Worm (Caenorhabditis elegans) whole organism, L2 larva: ENCODE results near the gene mml-1.
A peak's percentile ranks its signal among the peaks of the same experiment; 100 is the strongest.

ENCODE experiments used
- C34F6.9 ChIP-seq: fragments of 150-350 bp; optimal IDR thresholded peaks from 2 replicates; lab custom pipeline; 2014; ENCODE audit warnings: missing biosample characterization, missing genetic modification characterization
- F13H6.1 ChIP-seq: sonication (generic microtip); optimal IDR thresholded peaks from 2 replicates; lab custom pipeline; 2016; ENCODE audit warnings: missing genetic modification characterization, missing compliant biosample characterization
- Y55F3AM.14 ChIP-seq: fragments of 200-800 bp; sonication (Bioruptor generic); optimal IDR thresholded peaks from 2 replicates; lab custom pipeline; 2018; ENCODE audit warnings: mild to moderate bottlenecking, missing genetic modification characterization, missing compliant biosample characterization
- aly-2 ChIP-seq: fragments of 150-350 bp; optimal IDR thresholded peaks from 2 replicates; lab custom pipeline; 2014; ENCODE audit warnings: missing biosample characterization, missing genetic modification characterization
- ama-1 ChIP-seq: fragments of 150-350 bp; optimal IDR thresholded peaks from 2 replicates; lab custom pipeline; 2018; ENCODE audit warnings: inconsistent platforms
- crh-2 ChIP-seq: sonication (generic microtip); optimal IDR thresholded peaks from 2 replicates; lab custom pipeline; 2017; ENCODE audit warnings: missing biosample characterization, missing genetic modification characterization
- dmd-4 ChIP-seq: sonication (generic microtip); optimal IDR thresholded peaks from 2 replicates; lab custom pipeline; 2017; ENCODE audit warnings: missing biosample characterization, missing genetic modification characterization
- egl-27 ChIP-seq: sonication (generic microtip); optimal IDR thresholded peaks from 3 replicates; lab custom pipeline; 2017; ENCODE audit warnings: missing biosample characterization, missing genetic modification reagents, missing genetic modification characterization
- elt-1 ChIP-seq: fragments of 150-350 bp; optimal IDR thresholded peaks from 2 replicates; lab custom pipeline; 2014; ENCODE audit warnings: missing biosample characterization, missing genetic modification characterization
- elt-3 ChIP-seq: sonication (generic microtip); optimal IDR thresholded peaks from 2 replicates; lab custom pipeline; 2017; ENCODE audit warnings: missing biosample characterization, missing genetic modification characterization
- fos-1 ChIP-seq: fragments of 150-350 bp; optimal IDR thresholded peaks from 2 replicates; lab custom pipeline; 2014; ENCODE audit warnings: missing biosample characterization, missing genetic modification characterization
- gmeb-1 ChIP-seq: fragments of 150-350 bp; optimal IDR thresholded peaks from 2 replicates; lab custom pipeline; 2014; ENCODE audit warnings: missing biosample characterization, missing genetic modification characterization
- lin-11 ChIP-seq: fragments of 150-350 bp; sonication (generic microtip); optimal IDR thresholded peaks from 2 replicates; lab custom pipeline; 2014; ENCODE audit warnings: missing biosample characterization, missing genetic modification characterization, inconsistent platforms, mixed read lengths
- lin-13 ChIP-seq: fragments of 150-350 bp; optimal IDR thresholded peaks from 2 replicates; lab custom pipeline; 2014; ENCODE audit warnings: missing biosample characterization, missing genetic modification reagents, missing genetic modification characterization
- lin-39 ChIP-seq: fragments of 150-350 bp; optimal IDR thresholded peaks from 2 replicates; lab custom pipeline; 2014; ENCODE audit warnings: missing biosample characterization, missing genetic modification reagents, missing genetic modification characterization
- lsy-2 ChIP-seq, 2 experiments: fragments of 150-350 bp in 1 of 2; sonication (generic microtip) in 1 of 2; optimal IDR thresholded peaks; 2 replicates each; lab custom pipeline; 2014 to 2017; ENCODE audit warnings: missing biosample characterization in 2 of 2, missing genetic modification characterization in 2 of 2
- mab-5 ChIP-seq: fragments of 150-350 bp; optimal IDR thresholded peaks from 2 replicates; lab custom pipeline; 2014; ENCODE audit warnings: missing biosample characterization, missing genetic modification characterization
- mdl-1 ChIP-seq, 2 experiments: fragments of 150-350 bp in 1 of 2; sonication (generic microtip) in 1 of 2; optimal IDR thresholded peaks; 2 replicates each; lab custom pipeline; 2017; ENCODE audit warnings: missing biosample characterization in 2 of 2, missing genetic modification characterization in 2 of 2
- nhr-10 ChIP-seq: sonication (generic microtip); optimal IDR thresholded peaks from 2 replicates; lab custom pipeline; 2017; ENCODE audit warnings: missing biosample characterization, missing genetic modification characterization
- nhr-12 ChIP-seq: fragments of 150-350 bp; optimal IDR thresholded peaks from 2 replicates; lab custom pipeline; 2014; ENCODE audit warnings: missing biosample characterization, missing genetic modification characterization
- nhr-129 ChIP-seq: fragments of 150-350 bp; optimal IDR thresholded peaks from 2 replicates; lab custom pipeline; 2014; ENCODE audit warnings: missing biosample characterization, missing genetic modification characterization
- nhr-21 ChIP-seq: fragments of 150-350 bp; optimal IDR thresholded peaks from 2 replicates; lab custom pipeline; 2014; ENCODE audit warnings: missing biosample characterization, missing genetic modification characterization
- nhr-23 ChIP-seq: fragments of 150-350 bp; optimal IDR thresholded peaks from 2 replicates; lab custom pipeline; 2014; ENCODE audit warnings: missing biosample characterization, missing genetic modification reagents, missing genetic modification characterization
- nhr-6 ChIP-seq: fragments of 150-350 bp; optimal IDR thresholded peaks from 2 replicates; lab custom pipeline; 2014; ENCODE audit warnings: missing biosample characterization, missing genetic modification characterization
- nhr-77 ChIP-seq: fragments of 150-350 bp; optimal IDR thresholded peaks from 2 replicates; lab custom pipeline; 2014; ENCODE audit warnings: missing biosample characterization, missing genetic modification characterization
- peb-1 ChIP-seq: fragments of 150-350 bp; optimal IDR thresholded peaks from 2 replicates; lab custom pipeline; 2014; ENCODE audit warnings: missing biosample characterization, missing genetic modification characterization
- skn-1 ChIP-seq: sonication (generic microtip); optimal IDR thresholded peaks from 2 replicates; lab custom pipeline; 2017; ENCODE audit warnings: missing biosample characterization, missing genetic modification characterization
- sma-3 ChIP-seq: sonication (generic microtip); optimal IDR thresholded peaks from 2 replicates; lab custom pipeline; 2016; ENCODE audit warnings: missing genetic modification reagents, missing genetic modification characterization, missing compliant biosample characterization
- sma-9 ChIP-seq, 2 experiments: fragments of 150-350 bp in 1 of 2; sonication (generic microtip) in 1 of 2; optimal IDR thresholded peaks; 2 replicates each; lab custom pipeline; 2014 to 2016; ENCODE audit warnings: missing genetic modification characterization in 2 of 2, mild to moderate bottlenecking in 1 of 2, missing biosample characterization in 1 of 2, missing compliant biosample characterization in 1 of 2, missing genetic modification reagents in 1 of 2, moderate library complexity in 1 of 2
- snpc-4 ChIP-seq: fragments of 150-350 bp; optimal IDR thresholded peaks from 2 replicates; lab custom pipeline; 2014; ENCODE audit warnings: missing biosample characterization, missing genetic modification characterization
- unc-55 ChIP-seq: fragments of 150-350 bp; sonication (generic microtip); optimal IDR thresholded peaks from 3 replicates; lab custom pipeline; 2014; ENCODE audit warnings: missing biosample characterization, missing genetic modification reagents, missing genetic modification characterization
- zag-1 ChIP-seq: fragments of 150-350 bp; optimal IDR thresholded peaks from 2 replicates; lab custom pipeline; 2014; ENCODE audit warnings: missing biosample characterization, missing genetic modification characterization
- ztf-11 ChIP-seq: sonication (generic microtip); optimal IDR thresholded peaks from 2 replicates; lab custom pipeline; 2017; ENCODE audit warnings: missing biosample characterization, missing genetic modification characterization
- ztf-4 ChIP-seq: fragments of 150-350 bp; optimal IDR thresholded peaks from 2 replicates; lab custom pipeline; 2014; ENCODE audit warnings: missing biosample characterization, missing genetic modification characterization

mml-1 gene

DNA sequence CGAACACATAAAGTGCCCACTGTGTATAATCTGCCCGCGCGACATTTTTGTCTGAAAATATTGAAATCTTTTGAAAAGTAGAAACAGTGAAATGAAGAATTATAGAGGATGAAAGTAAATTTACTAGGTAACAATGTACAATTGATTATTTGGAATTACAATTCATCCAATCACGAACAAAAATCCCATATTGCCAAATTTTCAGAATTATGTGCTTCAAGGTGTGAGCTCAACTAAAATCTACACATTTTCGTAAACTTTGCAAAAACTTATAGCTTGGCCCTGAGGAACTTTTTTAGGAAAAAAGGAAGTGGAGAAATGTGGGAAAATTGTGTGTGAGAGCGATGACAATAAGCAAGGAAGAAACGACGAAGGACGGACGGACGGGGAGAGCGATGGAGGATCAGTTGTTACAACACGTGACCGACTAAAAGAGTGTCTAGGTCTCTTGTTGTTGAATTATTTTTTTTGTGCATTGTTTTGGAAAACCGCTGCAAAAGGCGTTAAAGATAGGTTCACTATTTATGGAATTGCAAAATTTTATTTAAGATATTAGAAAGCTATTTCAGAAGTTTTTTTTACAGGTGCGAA lies at the start of gene mml-1:
TSS of gene mml-1 (minus strand) at position 51 of the 591 bp plus-strand sequence.
- TF ChIP-seq lin-39 (tag; lab: Kevin White, UChicago), result no peak
- no peak for TF ChIP-seq nhr-6
- TF ChIP-seq elt-1 (tag; lab: Kevin White, UChicago), result no peak
- TF ChIP-seq zag-1 (tag; lab: Kevin White, UChicago), result no peak
- TF ChIP-seq sma-9 (GFP tag; optimal IDR thresholded peaks at IDR 0.05; lab: Kevin White, UChicago), result no peak
- TF ChIP-seq sma-9 (tag; optimal IDR thresholded peaks at IDR 0.05; lab: Kevin White, UChicago), result no peak
- TF ChIP-seq dmd-4 (tag; lab: Kevin White, UChicago), result no peak
- TF ChIP-seq nhr-10 (tag; lab: Kevin White, UChicago), result no peak
- peak in 1 of 2 experiments; percentile 31 for TF ChIP-seq lsy-2 (tag; optimal IDR thresholded peaks at IDR 0.05; lab: Kevin White, UChicago)
- peak; percentile 57 for TF ChIP-seq C34F6.9 (tag; lab: Kevin White, UChicago)
- peak; percentile 2 for TF ChIP-seq lin-13 (GFP tag; lab: Kevin White, UChicago)
- TF ChIP-seq crh-2 (tag; lab: Kevin White, UChicago), result peak; percentile 23
- TF ChIP-seq nhr-129, result peak; percentile 51
- peak; percentile 85 for TF ChIP-seq ama-1 (lab: Kevin White, UChicago)
- no peak for TF ChIP-seq elt-3 (tag; lab: Kevin White, UChicago)
- no peak for TF ChIP-seq sma-3 (GFP tag; lab: Kevin White, UChicago)

DNA sequence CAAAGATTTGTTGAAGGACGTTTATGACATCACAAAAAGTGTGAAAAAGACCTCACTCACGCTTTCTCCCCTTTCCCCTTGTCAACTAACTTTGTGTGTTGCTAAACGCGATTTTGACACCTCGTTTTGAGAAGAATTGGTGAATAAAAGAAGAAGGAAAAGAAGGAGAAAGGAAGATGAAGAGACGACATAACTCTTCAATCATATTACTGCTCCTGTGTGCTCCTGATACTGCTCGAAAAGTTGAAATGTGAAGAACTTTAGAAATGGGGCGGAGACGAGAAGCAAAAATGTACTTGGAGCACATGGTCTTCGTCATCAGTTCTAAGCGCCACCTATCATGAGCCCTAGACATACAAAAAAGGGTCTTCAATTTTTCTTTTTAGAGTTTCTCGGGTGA lies 24.5 kb upstream of the mml-1 start:
- TF ChIP-seq lin-13 (GFP tag; lab: Kevin White, UChicago) (no peak), C34F6.9 (tag; lab: Kevin White, UChicago) (no peak), ztf-11 (tag; lab: Kevin White, UChicago) (no peak), dmd-4 (tag; lab: Kevin White, UChicago) (no peak), crh-2 (tag; lab: Kevin White, UChicago) (no peak)
- TF ChIP-seq, all 48 proteins: peak for 0

DNA sequence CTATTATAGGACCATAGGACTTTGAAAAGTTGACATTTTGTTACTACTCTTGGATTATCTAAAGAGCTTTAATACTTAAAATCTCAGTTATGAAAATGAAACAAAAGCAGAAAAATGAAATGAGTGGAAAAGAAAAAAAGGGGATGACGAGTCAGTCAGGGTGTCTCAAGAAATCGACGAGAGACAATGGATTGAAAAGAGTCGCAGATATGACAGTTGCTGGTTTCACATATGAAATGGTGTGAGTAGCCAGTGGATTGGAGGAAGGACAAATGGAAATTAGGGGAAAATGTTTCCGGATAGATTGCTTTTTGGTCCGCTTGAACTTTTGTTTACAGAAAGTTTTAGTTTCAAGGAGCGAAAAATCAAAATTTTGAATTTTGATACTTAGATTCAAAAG lies 22.7 kb upstream of the mml-1 start:
- TF ChIP-seq nhr-6 (no peak), aly-2 (no peak), sma-9 (GFP tag; optimal IDR thresholded peaks at IDR 0.05; lab: Kevin White, UChicago) (no peak), sma-9 (tag; optimal IDR thresholded peaks at IDR 0.05; lab: Kevin White, UChicago) (no peak), zag-1 (tag; lab: Kevin White, UChicago) (no peak), lsy-2 (tag; optimal IDR thresholded peaks at IDR 0.05; lab: Kevin White, UChicago) (peak in 1 of 2 experiments; percentile 28), mab-5 (tag; lab: Kevin White, UChicago) (no peak), nhr-77 (tag; lab: Kevin White, UChicago) (no peak), snpc-4 (tag; lab: Kevin White, UChicago) (no peak), ztf-11 (tag; lab: Kevin White, UChicago) (no peak), peb-1 (no peak), nhr-23 (tag; lab: Kevin White, UChicago) (no peak), nhr-129 (peak; percentile 25), lin-39 (tag; lab: Kevin White, UChicago) (no peak), fos-1 (tag; lab: Kevin White, UChicago) (peak; percentile 1), crh-2 (tag; lab: Kevin White, UChicago) (no peak)

DNA sequence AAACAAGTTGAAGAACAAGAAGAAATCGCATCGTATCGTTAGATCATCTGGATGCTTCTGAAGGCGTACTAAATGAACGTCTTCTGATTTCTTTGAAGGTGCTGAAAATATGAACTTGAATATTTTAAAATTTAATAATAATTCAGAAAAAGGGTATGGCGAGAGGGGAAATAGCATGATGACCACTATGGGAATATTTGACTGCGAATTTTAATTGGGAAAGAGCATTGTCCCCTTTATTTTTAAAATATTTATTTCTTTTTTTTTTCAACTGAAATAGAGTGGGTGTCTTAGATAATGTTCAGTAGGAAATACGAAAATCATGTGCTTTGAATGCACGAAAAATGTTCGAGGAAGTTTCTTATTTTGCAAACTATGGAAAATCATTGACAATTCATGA lies 20.8 kb upstream of the mml-1 start, which contains the start of gene lgc-50:
TSS of gene lgc-50 (minus strand) at position 101 of the 400 bp plus-strand sequence.
- TF ChIP-seq nhr-12 (tag; lab: Kevin White, UChicago) (no peak), lin-39 (tag; lab: Kevin White, UChicago) (no peak), elt-3 (tag; lab: Kevin White, UChicago) (no peak), skn-1 (tag; lab: Kevin White, UChicago) (no peak), lsy-2 (tag; optimal IDR thresholded peaks at IDR 0.05; lab: Kevin White, UChicago) (no peak), lin-13 (GFP tag; lab: Kevin White, UChicago) (no peak), aly-2 (no peak), peb-1 (no peak)

DNA sequence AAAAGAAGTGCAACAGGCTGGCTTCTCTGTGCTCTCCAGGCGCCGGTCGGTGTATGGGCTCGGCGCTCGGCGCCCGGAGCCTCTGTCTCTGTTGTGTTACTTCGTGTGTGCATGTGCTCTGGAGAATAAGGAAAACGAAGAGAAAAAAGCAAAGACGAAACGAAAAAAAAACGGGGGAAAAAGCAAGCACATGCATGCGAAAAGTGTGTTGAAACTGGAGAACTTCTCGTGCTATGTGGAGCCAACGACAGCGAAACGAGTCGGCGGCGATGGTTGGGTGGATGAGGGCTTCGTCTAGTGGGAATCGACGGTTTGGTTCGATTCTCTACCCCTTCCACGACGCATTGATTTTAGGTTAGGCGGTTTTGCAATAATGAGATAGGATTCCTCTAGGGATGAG lies 12.8 kb upstream of the mml-1 start:
- no peak for TF ChIP-seq egl-27 (tag; lab: Kevin White, UChicago)
- TF ChIP-seq nhr-21 (tag; lab: Kevin White, UChicago), result peak; percentile 11
- TF ChIP-seq unc-55, result peak; percentile 53
- peak; percentile 55 to 56 for TF ChIP-seq lsy-2 (tag; optimal IDR thresholded peaks at IDR 0.05; lab: Kevin White, UChicago)
- TF ChIP-seq Y55F3AM.14 (GFP tag; lab: Kevin White, UChicago), result peak; percentile 99
- TF ChIP-seq lin-39 (tag; lab: Kevin White, UChicago), result no peak
- TF ChIP-seq aly-2, result no peak
- no peak for TF ChIP-seq lin-13 (GFP tag; lab: Kevin White, UChicago)
- TF ChIP-seq fos-1 (tag; lab: Kevin White, UChicago), result peak; percentile 33
- TF ChIP-seq mdl-1 (tag; optimal IDR thresholded peaks at IDR 0.05; lab: Kevin White, UChicago), result peak in 1 of 2 experiments; percentile 36
- peak; percentile 71 for TF ChIP-seq F13H6.1 (tag; lab: Kevin White, UChicago)
- TF ChIP-seq C34F6.9 (tag; lab: Kevin White, UChicago), result peak; percentile 55
- TF ChIP-seq lin-11 (tag; lab: Kevin White, UChicago), result peak; percentile 72
- no peak for TF ChIP-seq nhr-23 (tag; lab: Kevin White, UChicago)
- peak; percentile 56 for TF ChIP-seq gmeb-1 (tag; lab: Kevin White, UChicago)
- peak; percentile 62 for TF ChIP-seq crh-2 (tag; lab: Kevin White, UChicago)
- TF ChIP-seq sma-3 (GFP tag; lab: Kevin White, UChicago), result no peak
- TF ChIP-seq sma-9 (GFP tag; optimal IDR thresholded peaks at IDR 0.05; lab: Kevin White, UChicago), result peak; percentile 57
- no peak for TF ChIP-seq sma-9 (tag; optimal IDR thresholded peaks at IDR 0.05; lab: Kevin White, UChicago)
- peak; percentile 30 for TF ChIP-seq nhr-129
- TF ChIP-seq ztf-4 (tag; lab: Kevin White, UChicago), result peak; percentile 27
- no peak for TF ChIP-seq nhr-6
- TF ChIP-seq snpc-4 (tag; lab: Kevin White, UChicago), result peak; percentile 38
- TF ChIP-seq zag-1 (tag; lab: Kevin White, UChicago), result peak; percentile 44
